ENCODE assay signal across 3 fruit fly cellular contexts in genomic region chr3L:19650121-19650520, dm6.
TF ChIP-seq lines count a peak whose summit lies in the region.

No protein-coding gene starts in this region.

- no peak for TF ChIP-seq CTCF in whole organism, embryonic (GFP tag; optimal IDR thresholded peaks at IDR 0.05; lab: Kevin White, UChicago)

TF ChIP-seq in whole organism, 6 proteins besides CTCF, POLR2A, EP300 and RAD21:
- TF ChIP-seq psq (optimal IDR thresholded peaks at IDR 0.05; lab: Kevin White, UChicago) (no peak), EcR (GFP tag; optimal IDR thresholded peaks at IDR 0.05; lab: Kevin White, UChicago) (no peak), pan (optimal IDR thresholded peaks at IDR 0.05; lab: Kevin White, UChicago) (peak; percentile 68), usp (GFP tag; optimal IDR thresholded peaks at IDR 0.05; lab: Kevin White, UChicago) (no peak)

TF ChIP-seq in whole organism, embryonic, 481 proteins besides CTCF, POLR2A, EP300 and RAD21:
- peak; percentile 64 for TF ChIP-seq Scr (GFP tag; IDR thresholded peaks at IDR 0.05; lab: Robert Waterston, UW; ENCODE audit: partially characterized antibody)
- peak; percentile 69; the same call in 2 of the 3 replicates for TF ChIP-seq hb (GFP tag; IDR thresholded peaks at IDR 0.05; lab: Robert Waterston, UW; ENCODE audit: partially characterized antibody)
- TF ChIP-seq CG9727 (GFP tag; optimal IDR thresholded peaks at IDR 0.05; lab: Kevin White, UChicago): no peak
- TF ChIP-seq CG6765 (GFP tag; optimal IDR thresholded peaks at IDR 0.05; lab: Kevin White, UChicago): no peak
- TF ChIP-seq pzg (GFP tag; optimal IDR thresholded peaks at IDR 0.05; lab: Kevin White, UChicago): no peak
- TF ChIP-seq CG9817 (tag; optimal IDR thresholded peaks at IDR 0.05; lab: Kevin White, UChicago): no peak
- TF ChIP-seq nerfin-2 (GFP tag; IDR thresholded peaks at IDR 0.05; lab: Robert Waterston, UW; ENCODE audit: partially characterized antibody): peak; percentile 74; the same call in 1 of the 2 replicates
- TF ChIP-seq CG16813 (GFP tag; IDR thresholded peaks at IDR 0.05; lab: Robert Waterston, UW; ENCODE audit: partially characterized antibody): peak; percentile 73
- TF ChIP-seq Bgb (GFP tag; IDR thresholded peaks at IDR 0.05; lab: Robert Waterston, UW; ENCODE audit: partially characterized antibody): peak; percentile 28; the same call in 1 of the 2 replicates
- TF ChIP-seq tx (GFP tag; optimal IDR thresholded peaks at IDR 0.05; lab: Kevin White, UChicago): no peak
- no peak for TF ChIP-seq toy (GFP tag; IDR thresholded peaks at IDR 0.05; lab: Robert Waterston, UW)
- peak; percentile 54 for TF ChIP-seq vnd (GFP tag; IDR thresholded peaks at IDR 0.05; lab: Robert Waterston, UW; ENCODE audit: partially characterized antibody)
- TF ChIP-seq CG14860 (GFP tag; IDR thresholded peaks at IDR 0.05; lab: Robert Waterston, UW; ENCODE audit: partially characterized antibody): peak; percentile 74
- TF ChIP-seq CG34224 (GFP tag; IDR thresholded peaks at IDR 0.05; lab: Robert Waterston, UW; ENCODE audit: partially characterized antibody): peak; percentile 20; the same call in 1 of the 3 replicates
- TF ChIP-seq dm (GFP tag; optimal IDR thresholded peaks at IDR 0.05; lab: Kevin White, UChicago): no peak
- no peak for TF ChIP-seq CG31441 (GFP tag; IDR thresholded peaks at IDR 0.05; lab: Robert Waterston, UW)
- no peak for TF ChIP-seq ind (GFP tag; optimal IDR thresholded peaks at IDR 0.05; lab: Kevin White, UChicago)
- no peak for TF ChIP-seq ranshi (GFP tag; IDR thresholded peaks at IDR 0.05; lab: Robert Waterston, UW)
- TF ChIP-seq CG7963 (GFP tag; IDR thresholded peaks at IDR 0.05; lab: Robert Waterston, UW; ENCODE audit: partially characterized antibody): peak; percentile 72
- peak; percentile 79 for TF ChIP-seq mld (GFP tag; IDR thresholded peaks at IDR 0.05; lab: Robert Waterston, UW; ENCODE audit: partially characterized antibody)
- TF ChIP-seq TFAM (GFP tag; optimal IDR thresholded peaks at IDR 0.05; lab: Kevin White, UChicago): no peak
- no peak for TF ChIP-seq Lhr (GFP tag; optimal IDR thresholded peaks at IDR 0.05; lab: Kevin White, UChicago)
- TF ChIP-seq HLH4C (GFP tag; IDR thresholded peaks at IDR 0.05; lab: Robert Waterston, UW; ENCODE audit: partially characterized antibody): peak; percentile 92
- TF ChIP-seq Abd-B (GFP tag; optimal IDR thresholded peaks at IDR 0.05; lab: Kevin White, UChicago): no peak
- peak; percentile 62 for TF ChIP-seq CG6791 (GFP tag; IDR thresholded peaks at IDR 0.05; lab: Robert Waterston, UW; ENCODE audit: partially characterized antibody)
- TF ChIP-seq lov (optimal IDR thresholded peaks at IDR 0.05; lab: Kevin White, UChicago): no peak
- no peak for TF ChIP-seq lov (GFP tag; IDR thresholded peaks at IDR 0.05; lab: Robert Waterston, UW)
- TF ChIP-seq CG13287 (GFP tag; IDR thresholded peaks at IDR 0.05; lab: Robert Waterston, UW; ENCODE audit: partially characterized antibody): peak; percentile 40; the same call in 1 of the 2 replicates
- 0 out of 2 replicates have a peak, but pooled peaks have one; percentile 26 for TF ChIP-seq ato (GFP tag; IDR thresholded peaks at IDR 0.05; lab: Robert Waterston, UW; ENCODE audit: partially characterized antibody)
- peak; percentile 45; the same call in 1 of the 3 replicates for TF ChIP-seq zen2 (GFP tag; IDR thresholded peaks at IDR 0.05; lab: Robert Waterston, UW; ENCODE audit: partially characterized antibody)
- peak; percentile 90 for TF ChIP-seq D19B (GFP tag; optimal IDR thresholded peaks at IDR 0.05; lab: Kevin White, UChicago)
- TF ChIP-seq Lpt (GFP tag; optimal IDR thresholded peaks at IDR 0.05; lab: Kevin White, UChicago): no peak
- TF ChIP-seq inv (GFP tag; IDR thresholded peaks at IDR 0.05; lab: Robert Waterston, UW; ENCODE audit: partially characterized antibody): peak; percentile 37; the same call in 1 of the 2 replicates
- TF ChIP-seq tna (GFP tag; IDR thresholded peaks at IDR 0.05; lab: Robert Waterston, UW; ENCODE audit: partially characterized antibody): peak; percentile 83
- peak in 1 of 2 experiments; percentile 33 for TF ChIP-seq eve (GFP tag; optimal IDR thresholded peaks at IDR 0.05; lab: Kevin White, UChicago)

TF ChIP-seq in whole organism, prepupa, 60 proteins besides CTCF, POLR2A, EP300 and RAD21:
- TF ChIP-seq spab (GFP tag; optimal IDR thresholded peaks at IDR 0.05; lab: Kevin White, UChicago) (no peak), Eip78C (GFP tag; lab: Kevin White, UChicago) (peak; percentile 30), OdsH (GFP tag; optimal IDR thresholded peaks at IDR 0.05; lab: Kevin White, UChicago) (no peak)
